Fruit fly (Drosophila melanogaster): ENCODE measurements around the gene Dnaaf6.

DNA sequence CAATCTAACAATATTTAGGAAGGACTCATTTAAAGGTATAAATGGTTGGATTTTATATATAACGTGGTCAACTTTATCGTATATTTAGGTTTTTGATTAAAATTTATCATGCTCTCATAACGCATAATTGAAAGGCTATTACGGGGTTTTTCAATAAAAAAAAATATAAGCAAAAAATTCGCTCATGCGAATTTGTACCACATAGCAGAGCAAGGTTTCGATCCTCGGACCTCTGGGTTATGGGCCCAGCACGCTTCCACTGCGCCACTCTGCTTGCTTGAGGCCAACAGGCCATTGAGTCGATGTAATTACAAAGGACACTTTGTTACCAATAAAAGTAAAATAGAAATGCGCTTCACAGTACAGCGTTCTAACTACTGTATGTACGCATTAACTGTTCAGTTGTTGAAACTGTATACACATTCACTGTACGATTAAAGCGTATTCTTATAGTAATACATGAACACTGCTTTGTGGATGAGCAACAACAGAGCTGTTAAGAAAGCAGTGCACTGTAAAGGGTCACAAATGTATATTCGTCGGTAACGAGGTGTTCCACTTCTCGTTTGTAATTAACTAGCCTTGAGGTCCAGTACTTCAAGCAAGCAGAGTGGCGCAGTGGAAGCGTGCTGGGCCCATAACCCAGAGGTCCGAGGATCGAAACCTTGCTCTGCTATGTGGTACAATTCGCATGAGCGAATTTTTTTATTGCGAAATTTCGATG is 10.7 kb upstream of the Dnaaf6 start:
- TF ChIP-seq Crg-1 (GFP tag; optimal IDR thresholded peaks at IDR 0.05) (peak; percentile 12), CG12768 (GFP tag; optimal IDR thresholded peaks at IDR 0.05) (no peak), CG1620 (GFP tag; optimal IDR thresholded peaks at IDR 0.05) (no peak), CG14711 (tag; optimal IDR thresholded peaks at IDR 0.05) (no peak), Clk (GFP tag; optimal IDR thresholded peaks at IDR 0.05) (no peak), ovo (GFP tag; optimal IDR thresholded peaks at IDR 0.05) (no peak), CG5204 (GFP tag; optimal IDR thresholded peaks at IDR 0.05) (no peak), kay (GFP tag; ENCODE audit: borderline replicate concordance) (no peak)

All from whole organism, adult.